Worm (Caenorhabditis elegans) whole organism, young adult: Measurements from ENCODE around the gene col-88.
A peak's percentile ranks its signal among the peaks of the same experiment; 100 is the strongest.

Experiments used
- K12H6.12 ChIP-seq: fragments of 200-800 bp; sonication (Bioruptor generic); optimal IDR thresholded peaks from 2 replicates; lab custom pipeline; 2018; ENCODE audit warnings: mild to moderate bottlenecking, missing genetic modification characterization, missing compliant biosample characterization
- T26A5.8 ChIP-seq: sonication (generic microtip); optimal IDR thresholded peaks from 2 replicates; lab custom pipeline; 2016; ENCODE audit warnings: missing genetic modification characterization, missing compliant biosample characterization
- ZK185.1 ChIP-seq: sonication (generic microtip); optimal IDR thresholded peaks from 2 replicates; lab custom pipeline; 2016; ENCODE audit warnings: mild to moderate bottlenecking, missing genetic modification characterization, missing compliant biosample characterization; ENCODE audit not compliant: poor library complexity, severe bottlenecking
- ama-1 ChIP-seq, 3 experiments: fragments of 150-350 bp in 1 of 3; sonication (generic microtip) in 2 of 3; optimal IDR thresholded peaks; 2 replicates each; lab custom pipeline; 2014 to 2018; ENCODE audit warnings: missing biosample characterization in 2 of 3, missing genetic modification characterization in 2 of 3, missing genetic modification reagents in 2 of 3
- aptf-3 ChIP-seq: fragments of 200-800 bp; sonication (Bioruptor generic); IDR thresholded peaks from 2 replicates; pipeline ENCODE4 v1.3.6; 2022; ENCODE audit warnings: missing genetic modification characterization, missing compliant biosample characterization
- attf-3 ChIP-seq: fragments of 200-800 bp; sonication (Bioruptor generic); conservative IDR thresholded peaks from 2 replicates; pipeline ENCODE4 v1.3.6; 2022; ENCODE audit warnings: missing genetic modification reagents, missing genetic modification characterization, missing compliant biosample characterization
- attf-5 ChIP-seq: fragments of 200-800 bp; sonication (Bioruptor generic); optimal IDR thresholded peaks from 2 replicates; lab custom pipeline; 2018; ENCODE audit warnings: mild to moderate bottlenecking, missing genetic modification characterization, missing compliant biosample characterization
- cebp-1 ChIP-seq, 2 experiments: fragments of 200-800 bp in 1 of 2; sonication (Bioruptor generic) in 1 of 2; sonication (generic microtip) in 1 of 2; IDR thresholded peaks in 1 of 2; optimal IDR thresholded peaks in 1 of 2; 2 replicates each; pipeline versions ENCODE4 v1.3.6 to Lab custom; 2017 to 2022; ENCODE audit warnings: missing compliant biosample characterization in 2 of 2, missing genetic modification characterization in 2 of 2, mild to moderate bottlenecking in 1 of 2, missing genetic modification reagents in 1 of 2, moderate library complexity in 1 of 2
- cebp-2 ChIP-seq: fragments of 200-800 bp; sonication (Bioruptor generic); IDR thresholded peaks from 2 replicates; pipeline ENCODE4 v1.3.6; 2022; ENCODE audit warnings: missing genetic modification characterization, missing compliant biosample characterization
- ceh-27 ChIP-seq: fragments of 200-800 bp; sonication (Bioruptor generic); optimal IDR thresholded peaks from 2 replicates; lab custom pipeline; 2018; ENCODE audit warnings: mild to moderate bottlenecking, missing genetic modification characterization, moderate library complexity, missing compliant biosample characterization
- die-1 ChIP-seq: sonication (generic microtip); optimal IDR thresholded peaks from 2 replicates; lab custom pipeline; 2016; ENCODE audit warnings: missing genotype, mild to moderate bottlenecking, missing genetic modification characterization, missing compliant biosample characterization
- dox-1 ChIP-seq: fragments of 200-800 bp; sonication (Bioruptor generic); IDR thresholded peaks from 2 replicates; pipeline ENCODE4 v1.3.6; 2022; ENCODE audit warnings: missing genetic modification reagents, missing genetic modification characterization, missing compliant biosample characterization
- dpff-1 ChIP-seq: sonication (generic microtip); optimal IDR thresholded peaks from 2 replicates; lab custom pipeline; 2017; ENCODE audit warnings: mild to moderate bottlenecking, missing genetic modification characterization, missing compliant biosample characterization
- dpl-1 ChIP-seq: fragments of 150-350 bp; optimal IDR thresholded peaks from 2 replicates; lab custom pipeline; 2014; ENCODE audit warnings: missing biosample characterization, missing genetic modification reagents, missing genetic modification characterization
- egl-18 ChIP-seq: fragments of 200-800 bp; sonication (Bioruptor generic); IDR thresholded peaks from 2 replicates; pipeline ENCODE4 v1.3.6; 2022; ENCODE audit warnings: missing genetic modification reagents, missing genetic modification characterization, missing compliant biosample characterization
- hlh-12 ChIP-seq: sonication (generic microtip); optimal IDR thresholded peaks from 2 replicates; lab custom pipeline; 2016; ENCODE audit warnings: missing genetic modification characterization, missing compliant biosample characterization
- lin-26 ChIP-seq: fragments of 200-800 bp; sonication (Bioruptor generic); IDR thresholded peaks from 2 replicates; pipeline ENCODE4 v1.3.6; 2022; ENCODE audit warnings: missing genetic modification reagents, missing genetic modification characterization, missing compliant biosample characterization
- lin-35 ChIP-seq, 3 experiments: fragments of 150-350 bp in 2 of 3; sonication (generic microtip) in 1 of 3; optimal IDR thresholded peaks; 2 replicates each; lab custom pipeline; 2014 to 2018; ENCODE audit warnings: missing biosample characterization in 3 of 3, missing genetic modification characterization in 3 of 3, missing genetic modification reagents in 3 of 3
- lin-40 ChIP-seq: sonication (generic microtip); optimal IDR thresholded peaks from 2 replicates; lab custom pipeline; 2016; ENCODE audit warnings: missing genetic modification characterization, mild to moderate bottlenecking, missing compliant biosample characterization, missing genotype, missing genetic modification reagents
- lsl-1 ChIP-seq: fragments of 200-800 bp; sonication (Bioruptor generic); optimal IDR thresholded peaks from 2 replicates; lab custom pipeline; 2018; ENCODE audit warnings: mild to moderate bottlenecking, missing genetic modification characterization, moderate library complexity, missing compliant biosample characterization
- madf-8 ChIP-seq: fragments of 200-800 bp; sonication (Bioruptor generic); conservative IDR thresholded peaks from 2 replicates; pipeline ENCODE4 v1.3.6; 2022; ENCODE audit warnings: missing genetic modification reagents, missing genetic modification characterization, missing compliant biosample characterization
- mcd-1 ChIP-seq: fragments of 200-800 bp; sonication (Bioruptor generic); IDR thresholded peaks from 2 replicates; pipeline ENCODE4 v1.3.6; 2022; ENCODE audit warnings: missing genetic modification reagents, missing genetic modification characterization, missing compliant biosample characterization
- nfyb-1 ChIP-seq: fragments of 200-800 bp; sonication (Bioruptor generic); IDR thresholded peaks from 2 replicates; pipeline ENCODE4 v1.3.6; 2022; ENCODE audit warnings: missing genetic modification reagents, missing genetic modification characterization, missing compliant biosample characterization
- pbrm-1 ChIP-seq: fragments of 200-800 bp; sonication (Bioruptor generic); IDR thresholded peaks from 2 replicates; pipeline ENCODE4 v1.3.6; 2022; ENCODE audit warnings: missing genetic modification reagents, missing genetic modification characterization, missing compliant biosample characterization
- pha-4 ChIP-seq: fragments of 150-350 bp; sonication (generic microtip); optimal IDR thresholded peaks from 2 replicates; lab custom pipeline; 2014; ENCODE audit warnings: missing biosample characterization, missing genetic modification reagents, missing genetic modification characterization
- rec-8 ChIP-seq, 2 experiments: sonication (generic microtip); optimal IDR thresholded peaks; 2 replicates each; lab custom pipeline; 2016; ENCODE audit warnings: mild to moderate bottlenecking in 2 of 2, missing genetic modification characterization in 2 of 2, missing genetic modification reagents in 2 of 2, missing genotype in 2 of 2, missing biosample characterization in 1 of 2, missing compliant biosample characterization in 1 of 2, moderate library complexity in 1 of 2
- repo-1 ChIP-seq: sonication (generic microtip); optimal IDR thresholded peaks from 2 replicates; lab custom pipeline; 2017; ENCODE audit warnings: mild to moderate bottlenecking, missing genetic modification characterization, missing compliant biosample characterization
- somi-1 ChIP-seq: fragments of 200-800 bp; sonication (Bioruptor generic); optimal IDR thresholded peaks from 2 replicates; lab custom pipeline; 2018; ENCODE audit warnings: mild to moderate bottlenecking, missing genetic modification characterization, missing compliant biosample characterization
- tbp1 ChIP-seq: fragments of 200-800 bp; sonication (Bioruptor generic); optimal IDR thresholded peaks from 2 replicates; lab custom pipeline; 2018; ENCODE audit warnings: mild to moderate bottlenecking, missing genetic modification characterization, missing compliant biosample characterization
- zfh-2 ChIP-seq: fragments of 200-800 bp; sonication (Bioruptor generic); conservative IDR thresholded peaks from 2 replicates; pipeline ENCODE4 v1.3.6; 2022; ENCODE audit warnings: missing genetic modification reagents, missing genetic modification characterization, missing compliant biosample characterization
- ztf-22 ChIP-seq: fragments of 200-800 bp; sonication (Bioruptor generic); optimal IDR thresholded peaks from 2 replicates; lab custom pipeline; 2018; ENCODE audit warnings: mild to moderate bottlenecking, missing genetic modification characterization, moderate library complexity, missing compliant biosample characterization
- ztf-26 ChIP-seq: sonication (generic microtip); optimal IDR thresholded peaks from 2 replicates; lab custom pipeline; 2017; ENCODE audit warnings: missing genetic modification characterization, missing compliant biosample characterization
- ztf-28 ChIP-seq: fragments of 200-800 bp; sonication (Bioruptor generic); IDR thresholded peaks from 2 replicates; pipeline ENCODE4 v1.3.6; 2022; ENCODE audit warnings: missing genetic modification reagents, missing genetic modification characterization, missing compliant biosample characterization
- ztf-3 ChIP-seq: fragments of 200-800 bp; sonication (Bioruptor generic); optimal IDR thresholded peaks from 2 replicates; lab custom pipeline; 2018; ENCODE audit warnings: mild to moderate bottlenecking, missing genetic modification characterization, missing compliant biosample characterization

The col-88 gene

DNA sequence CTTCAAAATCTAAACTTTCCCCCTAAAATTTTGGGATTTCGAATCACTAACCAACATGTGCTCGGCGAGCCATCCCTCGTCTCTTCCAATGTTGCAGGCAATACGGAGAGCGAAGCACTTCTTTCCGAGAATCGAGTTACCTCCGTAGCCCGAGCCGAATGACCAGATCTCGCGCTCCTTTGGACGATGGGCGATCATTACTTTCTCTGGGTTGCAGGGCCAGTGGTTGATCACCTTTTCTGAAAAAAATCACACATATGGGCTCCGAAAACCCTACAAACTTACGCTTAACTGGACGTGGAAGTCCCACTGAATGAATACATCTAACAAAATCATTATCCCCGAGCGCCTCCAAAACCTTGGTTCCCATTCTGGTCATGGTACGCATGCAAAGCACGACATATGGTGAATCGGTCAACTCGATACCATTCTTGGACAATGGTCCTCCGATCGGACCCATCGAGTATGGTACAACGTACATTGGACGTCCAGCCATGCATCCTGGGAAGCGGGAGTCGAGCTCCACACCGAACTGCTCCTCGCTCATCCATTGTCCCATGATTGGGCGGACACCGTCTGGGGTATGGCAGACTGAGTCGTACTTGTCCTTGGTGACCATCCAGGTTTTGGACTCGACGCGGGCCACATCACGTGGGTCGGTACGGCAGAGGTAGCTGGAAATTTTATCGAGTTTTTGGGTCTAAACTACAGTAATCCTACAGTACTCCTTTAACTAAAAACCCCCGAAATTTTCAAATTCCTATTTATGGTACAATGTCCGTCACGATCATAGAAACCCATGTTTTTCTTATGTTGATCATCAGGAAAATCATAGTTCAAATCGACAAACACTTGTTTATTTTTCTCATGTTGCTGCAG, 24.1 kb downstream of the col-88 start (continued):
- TF ChIP-seq dpl-1 (no peak), lin-35 (GFP tag; optimal IDR thresholded peaks at IDR 0.05; lab: Kevin White, UChicago) (no peak), repo-1 (tag; lab: Kevin White, UChicago) (no peak), T26A5.8 (tag; lab: Kevin White, UChicago) (no peak), tbp1 (GFP tag; lab: Kevin White, UChicago) (no peak)

DNA sequence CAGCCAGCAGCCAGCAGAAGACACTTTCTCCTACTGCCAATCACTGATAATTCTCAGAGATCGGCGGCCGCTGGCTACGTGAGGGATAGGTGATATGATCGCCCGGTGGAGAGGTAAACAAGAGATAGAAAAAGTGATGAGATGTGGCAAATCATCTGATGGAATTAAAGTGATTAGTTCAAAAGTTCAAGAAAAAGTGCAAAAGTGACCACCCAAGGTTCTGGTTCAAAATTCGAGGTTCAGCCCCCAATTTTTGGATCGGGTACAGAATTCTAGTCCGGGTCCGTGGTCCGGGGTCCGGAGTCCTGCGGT, 24.7 kb downstream of the col-88 start:
- no peak for TF ChIP-seq madf-8 (GFP tag; lab: Robert Waterston, UW)
- no peak for TF ChIP-seq ZK185.1 (tag; lab: Kevin White, UChicago)
- TF ChIP-seq ama-1 (optimal IDR thresholded peaks at IDR 0.05; lab: Kevin White, UChicago): peak; percentile 36
- no peak for TF ChIP-seq ama-1 (GFP tag; optimal IDR thresholded peaks at IDR 0.05; lab: Kevin White, UChicago)
- peak; percentile 25 for TF ChIP-seq ztf-26
- TF ChIP-seq lin-35 (GFP tag; optimal IDR thresholded peaks at IDR 0.05; lab: Kevin White, UChicago): peak in 1 of 3 experiments; percentile 6
- TF ChIP-seq dpff-1 (tag; lab: Kevin White, UChicago): no peak
- TF ChIP-seq ztf-22 (GFP tag; lab: Kevin White, UChicago): no peak
- no peak for TF ChIP-seq lin-26 (GFP tag; lab: Robert Waterston, UW)
- TF ChIP-seq somi-1 (GFP tag; lab: Kevin White, UChicago): no peak
- no peak for TF ChIP-seq lin-40 (tag; lab: Kevin White, UChicago)
- no peak for TF ChIP-seq lsl-1
- no peak for TF ChIP-seq hlh-12

DNA sequence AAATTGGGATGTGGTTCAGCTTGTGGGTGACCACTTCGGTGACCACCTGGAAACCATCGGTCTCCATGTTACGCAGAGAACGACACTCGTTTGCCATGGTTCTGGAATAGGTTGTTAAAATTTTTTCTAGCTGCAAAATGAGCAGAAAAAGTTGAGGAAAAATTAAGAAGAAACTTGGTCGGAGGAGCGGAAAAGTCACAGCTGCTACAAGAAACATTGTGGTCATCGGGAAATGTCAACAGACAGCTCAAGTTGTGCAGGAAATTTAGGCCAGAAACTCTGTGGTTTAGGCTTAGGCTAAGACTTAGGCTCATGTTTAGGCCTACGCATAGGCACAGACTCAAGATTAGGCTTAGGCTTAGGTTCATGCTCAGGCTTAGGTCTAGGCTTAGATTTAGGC, 25.3 kb downstream of the col-88 start, which contains the start of gene pck-1:
Gene pck-1 (minus strand): TSS at position 101 of the 400 bp plus-strand sequence.
- TF ChIP-seq die-1 (tag; lab: Kevin White, UChicago) (no peak), mcd-1 (GFP tag; lab: Robert Waterston, UW) (no peak), aptf-3 (GFP tag; lab: Robert Waterston, UW) (no peak), ama-1 (optimal IDR thresholded peaks at IDR 0.05; lab: Kevin White, UChicago) (peak; percentile 55), ama-1 (GFP tag; optimal IDR thresholded peaks at IDR 0.05; lab: Kevin White, UChicago) (no peak), cebp-2 (GFP tag; lab: Robert Waterston, UW) (no peak), nfyb-1 (GFP tag; lab: Robert Waterston, UW) (0 out of 2 replicates have a peak, but pooled peaks have one; percentile 16), ztf-3 (GFP tag; lab: Kevin White, UChicago) (no peak)

DNA sequence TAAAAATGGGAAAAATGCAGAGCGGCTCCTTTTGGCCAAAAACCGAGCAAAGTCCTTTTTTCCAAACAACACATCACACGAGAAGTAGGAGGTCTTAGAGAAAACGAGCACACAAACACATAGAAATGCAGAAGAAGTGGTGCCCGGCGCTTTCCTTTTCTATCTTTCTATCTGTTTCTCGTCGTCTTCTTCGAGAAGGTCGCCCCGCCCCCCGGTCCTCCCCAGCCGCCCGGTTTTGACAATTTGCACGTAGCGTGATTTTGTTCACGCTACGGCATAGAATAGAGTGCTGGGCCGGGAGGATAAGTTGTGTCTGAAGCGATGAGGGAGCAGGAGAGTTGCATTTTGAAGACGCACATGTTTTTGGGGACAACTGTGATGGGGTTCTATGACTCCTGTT, 26.2 kb downstream of the col-88 start:
- TF ChIP-seq attf-5 (GFP tag; lab: Kevin White, UChicago): peak; percentile 39
- no peak for TF ChIP-seq egl-18
- TF ChIP-seq ztf-3 (GFP tag; lab: Kevin White, UChicago): no peak
- TF ChIP-seq ztf-28: 0 out of 2 replicates have a peak, but pooled peaks have one; percentile 7
- no peak for TF ChIP-seq cebp-1 (GFP tag; IDR thresholded peaks at IDR 0.05; lab: Robert Waterston, UW)
- TF ChIP-seq cebp-1 (tag; optimal IDR thresholded peaks at IDR 0.05; lab: Kevin White, UChicago): peak; percentile 55
- TF ChIP-seq K12H6.12 (tag; lab: Kevin White, UChicago): peak; percentile 48
- TF ChIP-seq attf-3: no peak
- no peak for TF ChIP-seq rec-8 (tag; optimal IDR thresholded peaks at IDR 0.05; lab: Kevin White, UChicago)
- peak; percentile 30; the same call in 1 of the 2 replicates for TF ChIP-seq pbrm-1
- TF ChIP-seq ama-1 (optimal IDR thresholded peaks at IDR 0.05; lab: Kevin White, UChicago): peak; percentile 78
- TF ChIP-seq ama-1 (GFP tag; optimal IDR thresholded peaks at IDR 0.05; lab: Kevin White, UChicago): no peak
- TF ChIP-seq pha-4: no peak
- peak; percentile 25; the same call in 1 of the 2 replicates for TF ChIP-seq mcd-1 (GFP tag; lab: Robert Waterston, UW)
- peak; percentile 33 for TF ChIP-seq ceh-27 (GFP tag; lab: Kevin White, UChicago)
- TF ChIP-seq lin-26 (GFP tag; lab: Robert Waterston, UW): peak; percentile 15; the same call in 1 of the 2 replicates
- TF ChIP-seq somi-1 (GFP tag; lab: Kevin White, UChicago): peak; percentile 12
- TF ChIP-seq dox-1: no peak; the same call in 1 of the 2 replicates
- TF ChIP-seq zfh-2 (GFP tag; lab: Robert Waterston, UW): peak; percentile 81
